Worm (Caenorhabditis elegans) whole organism, L3 larva: ENCODE results near the gene rgs-10.

Experiments used
- ZK546.5 ChIP-seq: sonication (generic microtip); optimal IDR thresholded peaks from 2 replicates; lab custom pipeline; 2017; ENCODE audit warnings: missing biosample characterization, missing genetic modification characterization
- aly-2 ChIP-seq: fragments of 150-350 bp; optimal IDR thresholded peaks from 2 replicates; lab custom pipeline; 2014; ENCODE audit warnings: missing biosample characterization, missing genetic modification characterization
- ama-1 ChIP-seq: fragments of 150-350 bp; optimal IDR thresholded peaks from 2 replicates; lab custom pipeline; 2018
- ceh-16 ChIP-seq: sonication (generic microtip); optimal IDR thresholded peaks from 2 replicates; lab custom pipeline; 2017; ENCODE audit warnings: missing biosample characterization, missing genetic modification characterization
- ceh-28 ChIP-seq: fragments of 150-350 bp; optimal IDR thresholded peaks from 2 replicates; lab custom pipeline; 2014; ENCODE audit warnings: missing biosample characterization, missing genetic modification reagents, missing genetic modification characterization
- ceh-9 ChIP-seq: sonication (generic microtip); optimal IDR thresholded peaks from 2 replicates; lab custom pipeline; 2018; ENCODE audit warnings: missing biosample characterization, missing genetic modification characterization
- daf-12 ChIP-seq: fragments of 150-350 bp; optimal IDR thresholded peaks from 2 replicates; lab custom pipeline; 2014; ENCODE audit warnings: missing biosample characterization, missing genetic modification reagents, missing genetic modification characterization
- egl-27 ChIP-seq: sonication (generic microtip); optimal IDR thresholded peaks from 4 replicates; lab custom pipeline; 2017; ENCODE audit warnings: missing biosample characterization, missing genetic modification reagents, missing genetic modification characterization
- elt-3 ChIP-seq, 3 experiments: fragments of 150-350 bp in 1 of 3; sonication (generic microtip) in 2 of 3; optimal IDR thresholded peaks; 2 replicates in 2 of 3; 4 replicates in 1 of 3; lab custom pipeline; 2014 to 2017; ENCODE audit warnings: missing biosample characterization in 3 of 3, missing genetic modification characterization in 3 of 3
- eor-1 ChIP-seq, 2 experiments: fragments of 150-350 bp; optimal IDR thresholded peaks; 2 replicates each; lab custom pipeline; 2014 to 2018; ENCODE audit warnings: missing biosample characterization in 2 of 2, missing genetic modification characterization in 2 of 2
- fkh-10 ChIP-seq: sonication (generic microtip); optimal IDR thresholded peaks from 2 replicates; lab custom pipeline; 2017; ENCODE audit warnings: missing biosample characterization, missing genetic modification reagents, missing genetic modification characterization
- fkh-2 ChIP-seq: fragments of 150-350 bp; optimal IDR thresholded peaks from 2 replicates; lab custom pipeline; 2014; ENCODE audit warnings: missing biosample characterization, missing genetic modification reagents, missing genetic modification characterization
- fos-1 ChIP-seq: fragments of 150-350 bp; optimal IDR thresholded peaks from 2 replicates; lab custom pipeline; 2014; ENCODE audit warnings: missing biosample characterization, missing genetic modification characterization
- hmg-11 ChIP-seq: sonication (generic microtip); optimal IDR thresholded peaks from 2 replicates; lab custom pipeline; 2016; ENCODE audit warnings: missing genetic modification characterization, missing compliant biosample characterization
- jun-1 ChIP-seq: fragments of 150-350 bp; optimal IDR thresholded peaks from 2 replicates; lab custom pipeline; 2014; ENCODE audit warnings: missing biosample characterization, missing genetic modification reagents, missing genetic modification characterization
- lin-15B ChIP-seq: fragments of 150-350 bp; optimal IDR thresholded peaks from 2 replicates; lab custom pipeline; 2014; ENCODE audit warnings: missing biosample characterization, missing genetic modification characterization
- mdl-1 ChIP-seq: fragments of 150-350 bp; optimal IDR thresholded peaks from 2 replicates; lab custom pipeline; 2014; ENCODE audit warnings: missing biosample characterization, missing genetic modification characterization
- mml-1 ChIP-seq: fragments of 150-350 bp; sonication (generic microtip); optimal IDR thresholded peaks from 3 replicates; lab custom pipeline; 2014; ENCODE audit warnings: missing biosample characterization, missing genetic modification characterization
- nfya-1 ChIP-seq: sonication (generic microtip); optimal IDR thresholded peaks from 2 replicates; lab custom pipeline; 2017; ENCODE audit warnings: missing genetic modification characterization, mild to moderate bottlenecking, missing compliant biosample characterization, antibody characterized with exemption, moderate library complexity; ENCODE audit not compliant: insufficient read depth
- nhr-23 ChIP-seq: fragments of 150-350 bp; optimal IDR thresholded peaks from 2 replicates; lab custom pipeline; 2014; ENCODE audit warnings: missing biosample characterization, missing genetic modification reagents, missing genetic modification characterization
- nhr-237 ChIP-seq: fragments of 150-350 bp; optimal IDR thresholded peaks from 2 replicates; lab custom pipeline; 2014; ENCODE audit warnings: missing biosample characterization, missing genetic modification characterization
- nhr-43 ChIP-seq: sonication (generic microtip); optimal IDR thresholded peaks from 2 replicates; lab custom pipeline; 2016; ENCODE audit warnings: mild to moderate bottlenecking, missing genetic modification characterization, missing compliant biosample characterization; ENCODE audit not compliant: poor library complexity, severe bottlenecking
- nhr-67 ChIP-seq: fragments of 150-350 bp; optimal IDR thresholded peaks from 2 replicates; lab custom pipeline; 2014; ENCODE audit warnings: missing biosample characterization, missing genetic modification characterization
- nhr-76 ChIP-seq: fragments of 150-350 bp; sonication (generic microtip); optimal IDR thresholded peaks from 5 replicates; lab custom pipeline; 2014; ENCODE audit warnings: missing biosample characterization, missing genetic modification characterization
- nhr-77 ChIP-seq: fragments of 150-350 bp; optimal IDR thresholded peaks from 2 replicates; lab custom pipeline; 2014; ENCODE audit warnings: missing biosample characterization, missing genetic modification characterization
- pqm-1 ChIP-seq: fragments of 150-350 bp; optimal IDR thresholded peaks from 2 replicates; lab custom pipeline; 2017; ENCODE audit warnings: missing biosample characterization, missing genetic modification characterization, inconsistent platforms
- sea-2 ChIP-seq: fragments of 150-350 bp; sonication (generic microtip); optimal IDR thresholded peaks from 4 replicates; lab custom pipeline; 2014; ENCODE audit warnings: missing biosample characterization, missing genetic modification reagents, missing genetic modification characterization
- snpc-4 ChIP-seq: fragments of 150-350 bp; optimal IDR thresholded peaks from 2 replicates; lab custom pipeline; 2014; ENCODE audit warnings: missing biosample characterization, missing genetic modification characterization
- tbx-2 ChIP-seq: sonication (generic microtip); optimal IDR thresholded peaks from 2 replicates; lab custom pipeline; 2016; ENCODE audit warnings: mild to moderate bottlenecking, missing genetic modification characterization, missing compliant biosample characterization
- unc-62 ChIP-seq: fragments of 150-350 bp; sonication (generic microtip); optimal IDR thresholded peaks from 4 replicates; lab custom pipeline; 2014; ENCODE audit warnings: missing biosample characterization, missing genetic modification reagents, missing genetic modification characterization
- zag-1 ChIP-seq: fragments of 150-350 bp; optimal IDR thresholded peaks from 2 replicates; lab custom pipeline; 2014; ENCODE audit warnings: missing biosample characterization, missing genetic modification characterization
- ztf-11 ChIP-seq: fragments of 150-350 bp; optimal IDR thresholded peaks from 2 replicates; lab custom pipeline; 2014; ENCODE audit warnings: missing biosample characterization, missing genetic modification characterization
- ztf-4 ChIP-seq: fragments of 150-350 bp; optimal IDR thresholded peaks from 2 replicates; lab custom pipeline; 2014; ENCODE audit warnings: missing biosample characterization, missing genetic modification characterization

Gene rgs-10

DNA sequence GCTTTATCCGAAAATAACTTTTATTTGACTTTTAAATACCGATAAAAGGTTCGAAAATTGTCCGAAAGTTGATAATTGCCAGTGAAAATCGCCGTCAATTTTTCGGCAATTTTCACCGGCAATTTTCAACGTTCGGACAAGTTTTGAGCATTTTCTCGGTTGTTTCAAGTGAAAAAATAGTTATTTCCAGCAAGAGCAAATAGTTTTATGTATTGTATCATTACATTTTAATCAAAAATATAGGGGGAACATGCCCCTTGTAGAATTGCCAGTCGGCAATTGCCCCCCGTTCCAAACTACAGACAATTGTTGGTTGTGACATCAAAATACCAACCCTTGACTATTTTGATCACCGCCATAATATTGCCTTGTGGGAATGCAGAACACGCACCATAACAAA lies at the start of gene rgs-10:
TSS of gene rgs-10 (plus strand) at position 301 of the 400 bp plus-strand sequence.
- no peak for TF ChIP-seq ceh-9 (tag; lab: Kevin White, UChicago)
- TF ChIP-seq ceh-16 (tag; lab: Kevin White, UChicago) = no peak
- TF ChIP-seq mml-1 (tag; lab: Kevin White, UChicago) = no peak
- TF ChIP-seq nhr-67 (tag; lab: Kevin White, UChicago) = no peak
- TF ChIP-seq nfya-1 = no peak
- no peak for TF ChIP-seq nhr-237 (tag; lab: Kevin White, UChicago)
- no peak for TF ChIP-seq ama-1 (lab: Kevin White, UChicago)
- no peak for TF ChIP-seq eor-1 (tag; optimal IDR thresholded peaks at IDR 0.05; lab: Kevin White, UChicago)
- TF ChIP-seq ztf-4 (tag; lab: Kevin White, UChicago) = no peak
- TF ChIP-seq ZK546.5 = no peak
- no peak for TF ChIP-seq unc-62 (GFP tag; lab: Kevin White, UChicago)
- no peak for TF ChIP-seq tbx-2 (tag; lab: Kevin White, UChicago)
- no peak for TF ChIP-seq nhr-77 (tag; lab: Kevin White, UChicago)
- TF ChIP-seq hmg-11 (tag; lab: Kevin White, UChicago) = no peak

DNA sequence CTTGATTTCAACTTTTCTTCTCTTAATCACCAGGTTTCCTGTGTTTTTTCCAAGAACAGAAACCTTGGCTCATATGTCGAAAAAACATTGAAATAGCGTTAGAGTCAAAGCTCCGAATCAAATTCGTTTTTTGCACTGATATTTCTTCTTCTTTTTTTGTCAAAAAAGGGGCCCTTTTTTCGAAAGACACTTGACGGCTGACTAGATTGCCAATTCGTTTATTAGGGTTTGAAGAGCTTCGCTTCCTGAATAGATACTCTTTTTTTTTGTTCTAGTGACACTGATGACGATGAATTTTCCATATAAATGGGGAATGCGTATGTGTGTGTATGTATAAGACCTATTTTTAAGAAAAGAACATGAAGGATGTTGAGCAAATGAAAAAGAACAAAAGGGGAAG lies 45.8 kb upstream of the rgs-10 start:
- TF ChIP-seq mml-1 (tag; lab: Kevin White, UChicago) (no peak), ztf-4 (tag; lab: Kevin White, UChicago) (no peak), fos-1 (tag; lab: Kevin White, UChicago) (no peak), fkh-10 (GFP tag; lab: Kevin White, UChicago) (peak; percentile 9)

DNA sequence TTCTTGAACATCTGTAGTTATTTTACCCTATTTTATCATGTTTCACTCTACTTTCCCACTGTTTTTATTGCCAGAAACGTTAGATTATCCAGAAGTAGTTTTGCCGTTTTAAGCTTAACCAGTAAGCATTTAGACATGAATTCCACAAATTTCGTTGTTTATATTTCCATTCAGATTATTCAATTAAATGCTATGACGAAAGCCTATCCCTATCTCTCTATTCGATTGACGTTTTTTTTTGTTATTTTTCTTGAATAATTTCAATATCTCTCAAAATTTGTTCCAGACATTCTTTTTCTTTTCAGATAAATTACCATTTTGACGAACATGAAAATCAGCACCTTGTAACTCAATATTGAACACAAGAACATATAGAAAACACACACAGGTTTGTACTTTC lies 44.0 kb upstream of the rgs-10 start, which contains the start of gene npr-40:
TSS of gene npr-40 (plus strand) at position 301 of the 400 bp plus-strand sequence.
- TF ChIP-seq sea-2 (no peak), snpc-4 (tag; lab: Kevin White, UChicago) (no peak), tbx-2 (tag; lab: Kevin White, UChicago) (no peak), zag-1 (no peak), daf-12 (tag; lab: Kevin White, UChicago) (no peak), nhr-76 (no peak), ama-1 (lab: Kevin White, UChicago) (no peak), ceh-28 (no peak), pqm-1 (tag; lab: Kevin White, UChicago) (no peak), mdl-1 (tag; lab: Kevin White, UChicago) (no peak)

DNA sequence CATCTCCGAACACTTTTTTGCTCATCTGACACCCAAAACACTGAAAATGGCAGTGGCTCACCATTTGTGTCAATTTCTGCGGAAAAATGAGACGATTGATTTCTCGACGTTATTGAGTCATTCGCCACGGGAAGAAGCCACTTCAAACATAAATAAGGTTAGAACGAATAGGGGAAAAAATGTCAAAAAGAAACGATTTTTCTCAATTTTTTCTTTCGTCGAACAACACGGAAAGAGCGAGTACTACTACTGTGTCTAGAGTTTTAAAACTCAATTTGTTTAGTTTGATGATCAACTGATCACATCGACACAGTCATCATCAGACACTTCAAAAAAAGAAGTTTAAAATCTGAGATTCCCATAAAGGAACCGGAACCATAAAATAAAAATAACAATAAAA lies 41.7 kb upstream of the rgs-10 start:
- no peak for TF ChIP-seq ceh-16 (tag; lab: Kevin White, UChicago)
- TF ChIP-seq fkh-10 (GFP tag; lab: Kevin White, UChicago) = peak; percentile 86
- no peak for TF ChIP-seq daf-12 (tag; lab: Kevin White, UChicago)
- TF ChIP-seq nhr-67 (tag; lab: Kevin White, UChicago) = no peak
- no peak for TF ChIP-seq fkh-2
- no peak for TF ChIP-seq eor-1 (tag; optimal IDR thresholded peaks at IDR 0.05; lab: Kevin White, UChicago)
- TF ChIP-seq, all 47 proteins: peak for 1

DNA sequence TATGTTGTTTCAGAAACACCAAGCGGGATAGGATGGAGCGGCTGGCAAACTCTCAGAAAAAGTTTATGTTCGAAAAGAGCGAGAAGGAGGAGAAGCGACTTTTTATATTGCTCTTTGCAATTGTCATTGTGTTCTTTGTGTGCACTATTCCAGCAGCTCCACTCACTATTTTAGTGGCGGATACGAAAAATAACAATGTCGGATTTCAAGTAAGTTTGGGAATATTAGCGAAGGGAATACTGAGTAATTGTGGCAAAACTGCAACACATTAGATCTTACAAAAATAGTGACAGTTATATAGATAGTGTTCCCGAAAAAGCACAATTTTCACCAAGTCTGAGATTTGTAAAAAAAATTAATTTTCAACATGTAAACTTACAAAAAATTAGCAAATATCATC lies 39.8 kb upstream of the rgs-10 start:
- TF ChIP-seq jun-1 (tag; lab: Kevin White, UChicago) (no peak), elt-3 (tag; optimal IDR thresholded peaks at IDR 0.05; lab: Kevin White, UChicago) (no peak), nhr-43 (tag; lab: Kevin White, UChicago) (no peak), nhr-237 (tag; lab: Kevin White, UChicago) (no peak), fkh-10 (GFP tag; lab: Kevin White, UChicago) (no peak), nfya-1 (no peak), zag-1 (no peak)
- TF ChIP-seq, all 47 proteins: peak for 0

DNA sequence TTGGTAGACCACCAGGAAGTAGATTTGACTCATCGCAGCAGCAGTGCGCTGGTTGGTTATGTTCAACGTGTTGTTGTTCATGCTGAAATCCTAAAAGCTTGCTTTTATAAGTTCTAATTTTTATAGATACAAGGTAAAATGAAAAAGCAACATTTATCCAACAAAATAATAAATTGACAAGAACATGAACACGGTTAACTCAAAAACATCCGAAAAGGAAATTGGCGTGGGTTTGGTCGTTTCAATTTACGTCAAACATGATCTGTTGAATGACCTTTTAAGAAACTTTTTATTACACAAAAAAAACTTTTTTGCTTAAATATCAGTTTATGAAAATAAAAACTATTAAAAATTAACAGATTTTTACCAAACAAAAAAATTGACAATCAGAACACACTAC lies 33.7 kb upstream of the rgs-10 start, which contains the start of gene ntr-2:
TSS of gene ntr-2 (minus strand) at position 101 of the 400 bp plus-strand sequence.
- TF ChIP-seq nfya-1 (no peak), nhr-76 (no peak), ztf-11 (tag; lab: Kevin White, UChicago) (no peak), hmg-11 (tag; lab: Kevin White, UChicago) (no peak), ama-1 (lab: Kevin White, UChicago) (no peak), ceh-9 (tag; lab: Kevin White, UChicago) (no peak), pqm-1 (tag; lab: Kevin White, UChicago) (no peak), tbx-2 (tag; lab: Kevin White, UChicago) (no peak), nhr-43 (tag; lab: Kevin White, UChicago) (no peak), fkh-10 (GFP tag; lab: Kevin White, UChicago) (no peak), aly-2 (no peak), lin-15B (tag; lab: Kevin White, UChicago) (no peak), egl-27 (tag; lab: Kevin White, UChicago) (no peak), elt-3 (tag; optimal IDR thresholded peaks at IDR 0.05; lab: Kevin White, UChicago) (no peak), nhr-23 (tag; lab: Kevin White, UChicago) (no peak)
